Fruit fly (Drosophila melanogaster) Kc167 (cell line): ENCODE results near the gene CG6686.

Source experiments
- h ChIP-seq: fragments of >200 bp; optimal IDR thresholded peaks from 3 replicates; lab custom pipeline; 2018; ENCODE audit warnings: missing external identifiers
- ttk ChIP-seq: sonication (Bioruptor generic); optimal IDR thresholded peaks from 2 replicates; lab custom pipeline; 2017; ENCODE audit warnings: missing external identifiers

dm6 chr2L:12001132-12001531, 13.3 kb upstream of the CG6686 start:
- TF ChIP-seq h (lab: Kevin White, UChicago) (no peak), ttk (no peak)
